Worm (Caenorhabditis elegans) whole organism, early embryonic: ENCODE measurements around the gene JC8.7.

Experiments used
- B0310.2 ChIP-seq: sonication (generic microtip); optimal IDR thresholded peaks from 2 replicates; lab custom pipeline; 2016; ENCODE audit warnings: mild to moderate bottlenecking, missing genetic modification characterization, missing compliant biosample characterization
- F13C5.2 ChIP-seq: sonication (generic microtip); optimal IDR thresholded peaks from 2 replicates; lab custom pipeline; 2017; ENCODE audit warnings: mild to moderate bottlenecking, missing genetic modification characterization, inconsistent platforms, missing compliant biosample characterization
- aly-1 ChIP-seq: sonication (generic microtip); optimal IDR thresholded peaks from 2 replicates; lab custom pipeline; 2016; ENCODE audit warnings: missing genetic modification characterization, missing compliant biosample characterization
- ama-1 ChIP-seq: fragments of 150-350 bp; optimal IDR thresholded peaks from 2 replicates; lab custom pipeline; 2014
- ceh-13 ChIP-seq: fragments of 200-800 bp; sonication (Bioruptor generic); optimal IDR thresholded peaks from 2 replicates; lab custom pipeline; 2018; ENCODE audit warnings: mild to moderate bottlenecking, missing genetic modification characterization, missing compliant biosample characterization
- ceh-36 ChIP-seq: sonication (generic microtip); optimal IDR thresholded peaks from 2 replicates; lab custom pipeline; 2016; ENCODE audit warnings: missing genetic modification characterization, inconsistent platforms, missing compliant biosample characterization
- ets-7 ChIP-seq: sonication (generic microtip); optimal IDR thresholded peaks from 2 replicates; lab custom pipeline; 2016; ENCODE audit warnings: missing genotype, missing genetic modification characterization, missing compliant biosample characterization
- flt-1 ChIP-seq: fragments of 200-800 bp; sonication (Bioruptor generic); IDR thresholded peaks from 2 replicates; pipeline ENCODE4 v1.3.6; 2022; ENCODE audit warnings: missing genetic modification characterization, missing compliant biosample characterization
- hmbx-1 ChIP-seq: sonication (generic microtip); optimal IDR thresholded peaks from 2 replicates; lab custom pipeline; 2016; ENCODE audit warnings: mild to moderate bottlenecking, missing genetic modification characterization, missing compliant biosample characterization
- hmg-4 ChIP-seq: fragments of 200-800 bp; sonication (Bioruptor generic); optimal IDR thresholded peaks from 2 replicates; lab custom pipeline; 2018; ENCODE audit warnings: mild to moderate bottlenecking, missing genetic modification characterization, missing compliant biosample characterization
- hnd-1 ChIP-seq: sonication (generic microtip); optimal IDR thresholded peaks from 2 replicates; lab custom pipeline; 2016; ENCODE audit warnings: missing genetic modification characterization, missing compliant biosample characterization
- pes-1 ChIP-seq: fragments of 200-800 bp; sonication (Bioruptor generic); IDR thresholded peaks from 2 replicates; pipeline ENCODE4 v1.3.6; 2022; ENCODE audit warnings: missing genetic modification reagents, missing genetic modification characterization, missing compliant biosample characterization
- scrt-1 ChIP-seq: fragments of 200-800 bp; sonication (Bioruptor generic); IDR thresholded peaks from 2 replicates; pipeline ENCODE4 v1.3.6; 2022; ENCODE audit warnings: missing genetic modification characterization, missing compliant biosample characterization
- sea-1 ChIP-seq: fragments of 200-800 bp; sonication (Bioruptor generic); conservative IDR thresholded peaks from 2 replicates; pipeline ENCODE4 v1.3.6; 2022; ENCODE audit warnings: missing genetic modification characterization, missing compliant biosample characterization
- tbx-11 ChIP-seq: fragments of 200-800 bp; sonication (Bioruptor generic); IDR thresholded peaks from 2 replicates; pipeline ENCODE4 v1.3.6; 2022; ENCODE audit warnings: missing genetic modification characterization, missing compliant biosample characterization
- tbx-37 ChIP-seq: fragments of 200-800 bp; sonication (Bioruptor generic); conservative IDR thresholded peaks from 2 replicates; pipeline ENCODE4 v1.3.6; 2022; ENCODE audit warnings: missing genetic modification reagents, missing genetic modification characterization, missing compliant biosample characterization
- tra-4 ChIP-seq: sonication (generic microtip); optimal IDR thresholded peaks from 2 replicates; lab custom pipeline; 2017; ENCODE audit warnings: missing genetic modification characterization, missing compliant biosample characterization

The JC8.7 gene

ce11 chrIV:13250243-13250642 lies 3.2 kb downstream of the JC8.7 start:
- TF ChIP-seq pes-1 (GFP tag; lab: Robert Waterston, UW) (no peak), tbx-37 (GFP tag; lab: Robert Waterston, UW) (no peak), ama-1 (lab: Kevin White, UChicago) (no peak), tbx-11 (no peak), aly-1 (tag; lab: Kevin White, UChicago) (no peak), hnd-1 (tag; lab: Kevin White, UChicago) (no peak), B0310.2 (tag; lab: Kevin White, UChicago) (no peak), hmg-4 (no peak), ceh-13 (GFP tag; lab: Kevin White, UChicago) (no peak), ceh-36 (tag; lab: Kevin White, UChicago) (no peak), flt-1 (GFP tag; lab: Robert Waterston, UW) (no peak), F13C5.2 (tag; lab: Kevin White, UChicago) (no peak), ets-7 (no peak), hmbx-1 (tag; lab: Kevin White, UChicago) (no peak), tra-4 (tag; lab: Kevin White, UChicago) (no peak), scrt-1 (GFP tag; lab: Robert Waterston, UW) (no peak), sea-1 (GFP tag; lab: Robert Waterston, UW) (no peak)

DNA sequence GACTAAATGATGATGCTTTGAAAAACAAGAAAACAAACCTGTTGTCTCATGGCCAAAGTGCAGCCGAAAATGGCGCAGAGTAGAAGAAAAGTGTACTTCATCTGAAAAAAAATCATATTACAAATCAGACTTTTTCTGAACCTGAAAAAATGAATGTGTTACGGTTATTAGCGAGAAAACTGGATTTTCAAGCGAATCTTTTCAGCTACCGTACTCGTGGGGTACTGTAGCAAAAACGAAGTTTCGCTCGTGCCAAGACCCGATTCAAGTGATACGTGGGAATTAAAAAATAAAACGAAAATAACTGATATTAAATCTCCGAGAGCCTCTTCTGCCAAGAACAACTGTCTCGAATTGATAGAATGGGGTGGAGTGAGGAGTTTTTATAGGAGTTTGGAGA lies 5.2 kb downstream of the JC8.7 start, which contains the start of gene ttr-51:
TSS of gene ttr-51 (minus strand) at position 101 of the 400 bp plus-strand sequence.
- TF ChIP-seq ets-7 (no peak), pes-1 (GFP tag; lab: Robert Waterston, UW) (no peak), scrt-1 (GFP tag; lab: Robert Waterston, UW) (no peak), F13C5.2 (tag; lab: Kevin White, UChicago) (no peak), hnd-1 (tag; lab: Kevin White, UChicago) (no peak), sea-1 (GFP tag; lab: Robert Waterston, UW) (no peak), B0310.2 (tag; lab: Kevin White, UChicago) (no peak), aly-1 (tag; lab: Kevin White, UChicago) (no peak), hmg-4 (no peak), tbx-37 (GFP tag; lab: Robert Waterston, UW) (no peak), ama-1 (lab: Kevin White, UChicago) (no peak), tbx-11 (no peak)

- TF ChIP-seq flt-1 (GFP tag; lab: Robert Waterston, UW) (no peak), aly-1 (tag; lab: Kevin White, UChicago) (no peak), B0310.2 (tag; lab: Kevin White, UChicago) (no peak), hnd-1 (tag; lab: Kevin White, UChicago) (no peak), ama-1 (lab: Kevin White, UChicago) (no peak), F13C5.2 (tag; lab: Kevin White, UChicago) (no peak), ceh-36 (tag; lab: Kevin White, UChicago) (no peak), ets-7 (no peak), tbx-11 (no peak), hmbx-1 (tag; lab: Kevin White, UChicago) (no peak), hmg-4 (no peak), sea-1 (GFP tag; lab: Robert Waterston, UW) (no peak), pes-1 (GFP tag; lab: Robert Waterston, UW) (no peak), tbx-37 (GFP tag; lab: Robert Waterston, UW) (no peak), tra-4 (tag; lab: Kevin White, UChicago) (no peak), scrt-1 (GFP tag; lab: Robert Waterston, UW) (no peak)
Measured at ce11 chrIV:13253841-13254240, 6.8 kb downstream of the JC8.7 start, which contains the start of gene ttr-45. Gene ttr-45 (plus strand): TSS chrIV:13254225.

ce11 chrIV:13255886-13256285 lies 8.8 kb downstream of the JC8.7 start, which contains the start of gene bus-12:
Gene bus-12 (plus strand): TSS chrIV:13256186.
- TF ChIP-seq tbx-11, result no peak
- no peak for TF ChIP-seq flt-1 (GFP tag; lab: Robert Waterston, UW)
- TF ChIP-seq ama-1 (lab: Kevin White, UChicago), result no peak
- no peak for TF ChIP-seq F13C5.2 (tag; lab: Kevin White, UChicago)

ce11 chrIV:13258872-13259271 lies 11.8 kb downstream of the JC8.7 start, which contains the start of gene JC8.16:
Gene JC8.16 (plus strand): TSS chrIV:13259172.
- no peak for TF ChIP-seq scrt-1 (GFP tag; lab: Robert Waterston, UW)

ce11 chrIV:13261778-13262177 lies 14.7 kb downstream of the JC8.7 start:
- TF ChIP-seq ama-1 (lab: Kevin White, UChicago) (no peak), tbx-37 (GFP tag; lab: Robert Waterston, UW) (no peak), tbx-11 (no peak), scrt-1 (GFP tag; lab: Robert Waterston, UW) (no peak), ets-7 (no peak), hnd-1 (tag; lab: Kevin White, UChicago) (no peak), F13C5.2 (tag; lab: Kevin White, UChicago) (no peak), aly-1 (tag; lab: Kevin White, UChicago) (no peak), sea-1 (GFP tag; lab: Robert Waterston, UW) (no peak), pes-1 (GFP tag; lab: Robert Waterston, UW) (no peak), tra-4 (tag; lab: Kevin White, UChicago) (no peak), hmbx-1 (tag; lab: Kevin White, UChicago) (no peak), ceh-13 (GFP tag; lab: Kevin White, UChicago) (no peak), hmg-4 (no peak), B0310.2 (tag; lab: Kevin White, UChicago) (no peak), ceh-36 (tag; lab: Kevin White, UChicago) (no peak), flt-1 (GFP tag; lab: Robert Waterston, UW) (no peak)

DNA sequence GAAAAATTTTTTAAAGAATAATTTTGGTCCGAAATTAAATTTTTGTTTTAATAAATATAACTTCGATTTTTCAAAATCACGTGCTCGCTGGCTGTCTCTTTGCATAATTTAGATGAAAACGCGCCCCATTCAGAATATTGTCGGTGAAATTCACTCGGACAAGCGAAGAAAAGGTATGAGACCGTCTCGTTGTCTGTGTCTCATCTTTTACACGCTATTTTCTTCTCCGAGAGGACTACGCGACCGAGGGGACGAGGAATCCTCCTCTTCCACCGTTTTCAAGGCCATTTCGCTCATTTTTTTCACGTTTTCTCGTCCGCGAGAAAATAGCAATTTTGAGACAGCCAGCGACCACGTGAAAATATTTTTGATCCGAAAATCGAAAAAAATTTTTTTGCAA lies 15.8 kb downstream of the JC8.7 start:
- TF ChIP-seq tbx-37 (GFP tag; lab: Robert Waterston, UW), result peak; percentile 40; the same call in 1 of the 2 replicates
